Worm (Caenorhabditis elegans) whole organism, L1 larva: ENCODE data around the gene Y43F8C.17.

Experiments
- aly-2 ChIP-seq: fragments of 150-350 bp; optimal IDR thresholded peaks from 2 replicates; lab custom pipeline; 2014; ENCODE audit warnings: missing biosample characterization, missing genetic modification characterization
- fos-1 ChIP-seq: fragments of 150-350 bp; optimal IDR thresholded peaks from 2 replicates; lab custom pipeline; 2014; ENCODE audit warnings: missing biosample characterization, missing genetic modification characterization
- nhr-28 ChIP-seq: fragments of 150-350 bp; optimal IDR thresholded peaks from 2 replicates; lab custom pipeline; 2014; ENCODE audit warnings: missing biosample characterization, missing genetic modification characterization
- nhr-71 ChIP-seq: sonication (generic microtip); optimal IDR thresholded peaks from 2 replicates; lab custom pipeline; 2016; ENCODE audit warnings: mild to moderate bottlenecking, missing genetic modification characterization, moderate library complexity, missing compliant biosample characterization
- sox-4 ChIP-seq: sonication (generic microtip); optimal IDR thresholded peaks from 2 replicates; lab custom pipeline; 2016; ENCODE audit warnings: missing genetic modification characterization, missing compliant biosample characterization
- unc-62 ChIP-seq: fragments of 150-350 bp; optimal IDR thresholded peaks from 2 replicates; lab custom pipeline; 2014; ENCODE audit warnings: missing biosample characterization, missing genetic modification reagents, missing genetic modification characterization

- TF ChIP-seq nhr-28 (tag; lab: Kevin White, UChicago) (no peak), unc-62 (GFP tag; lab: Kevin White, UChicago) (no peak), sox-4 (tag; lab: Kevin White, UChicago) (no peak), nhr-71 (no peak), fos-1 (tag; lab: Kevin White, UChicago) (no peak), aly-2 (tag; lab: Kevin White, UChicago) (no peak)
These were observed 3.3 kb downstream of the Y43F8C.17 start, which contains the start of gene Y116F11A.6 for ce11 chrV:19719253-19719652.
